Fruit fly (Drosophila melanogaster): ENCODE measurements around the gene CG43184.

DNA sequence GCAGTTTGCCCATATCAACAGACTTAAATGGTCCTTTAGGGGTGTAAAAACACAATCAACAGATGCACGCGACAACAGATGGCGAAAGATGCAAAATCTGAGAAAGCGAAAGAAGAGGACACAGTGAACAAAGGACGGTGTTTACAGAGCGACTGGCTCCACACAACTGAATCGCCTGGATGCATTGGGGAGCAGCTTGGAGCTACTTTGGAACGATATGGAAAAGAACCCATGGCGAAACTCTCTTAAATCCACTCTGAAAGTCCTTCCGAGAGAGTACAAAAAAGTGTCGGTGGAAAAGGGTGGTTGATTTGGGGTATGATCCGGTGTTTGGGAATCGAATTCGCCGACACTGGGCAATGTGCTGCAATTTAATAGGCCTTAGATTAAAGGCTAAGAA is 3.2 kb downstream of the CG43184 start:
- TF ChIP-seq CG7101 (tag; optimal IDR thresholded peaks at IDR 0.05), result no peak
- TF ChIP-seq CG12768 (GFP tag; optimal IDR thresholded peaks at IDR 0.05), result no peak
- TF ChIP-seq CG11617 (GFP tag; optimal IDR thresholded peaks at IDR 0.05), result no peak
- TF ChIP-seq pad (GFP tag; optimal IDR thresholded peaks at IDR 0.05), result no peak
- TF ChIP-seq cnc (optimal IDR thresholded peaks at IDR 0.05), result no peak
- no peak for TF ChIP-seq cic (GFP tag; optimal IDR thresholded peaks at IDR 0.05)
- no peak for TF ChIP-seq tj (GFP tag; optimal IDR thresholded peaks at IDR 0.05)
- no peak for TF ChIP-seq ovo (GFP tag; optimal IDR thresholded peaks at IDR 0.05)
- TF ChIP-seq CG33017 (tag; optimal IDR thresholded peaks at IDR 0.05), result no peak
- no peak for TF ChIP-seq CG7045 (GFP tag; optimal IDR thresholded peaks at IDR 0.05)
- TF ChIP-seq Hr96 (GFP tag; optimal IDR thresholded peaks at IDR 0.05), result no peak
